Worm (Caenorhabditis elegans): Measurements from ENCODE around the gene trmt-10C.2.

ce11 chrIII:6380472-6380871 lies 34.4 kb downstream of the trmt-10C.2 start, which contains the start of gene C16A3.5:
- TF ChIP-seq skn-1 (tag; optimal IDR thresholded peaks at IDR 0.05) (no peak), ceh-16 (tag; optimal IDR thresholded peaks at IDR 0.05) (no peak)
